Worm (Caenorhabditis elegans): Measurements from ENCODE around the gene C13A2.9.

DNA sequence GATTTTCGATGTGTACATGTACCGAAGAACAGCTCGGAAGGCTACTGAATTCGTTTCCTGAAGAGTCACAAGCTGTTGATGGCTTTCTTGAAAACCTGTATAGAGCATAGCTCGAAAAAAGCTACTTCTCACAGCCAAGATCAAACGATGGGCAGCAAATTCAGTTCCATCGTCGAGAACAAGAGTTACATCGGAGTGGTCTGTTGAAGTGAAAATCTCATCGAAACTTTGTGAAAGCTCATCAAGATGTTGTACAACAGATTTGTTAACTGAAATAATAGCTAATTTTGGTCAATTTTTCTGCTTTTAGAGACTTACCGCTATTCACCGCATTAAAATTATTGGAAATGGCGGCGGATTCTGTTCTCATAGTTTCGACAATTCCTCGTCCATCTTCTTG is 27.2 kb downstream of the C13A2.9 start:
- TF ChIP-seq W03F9.2 (tag; optimal IDR thresholded peaks at IDR 0.05) = no peak
- TF ChIP-seq him-1 (tag; optimal IDR thresholded peaks at IDR 0.05) = no peak
